Worm (Caenorhabditis elegans) whole organism, mixed stage, embryonic: ENCODE data around the gene erfa-3.

Experiments used
- ceh-43 ChIP-seq: fragments of 200-800 bp; sonication (Bioruptor generic); optimal IDR thresholded peaks from 2 replicates; lab custom pipeline; 2018; ENCODE audit warnings: mild to moderate bottlenecking, missing genetic modification characterization, moderate library complexity, missing compliant biosample characterization
- lin-13 ChIP-seq: fragments of 150-350 bp; optimal IDR thresholded peaks from 2 replicates; lab custom pipeline; 2014; ENCODE audit warnings: missing biosample characterization, missing genetic modification characterization
- nhr-12 ChIP-seq: fragments of 150-350 bp; optimal IDR thresholded peaks from 2 replicates; lab custom pipeline; 2014; ENCODE audit warnings: missing biosample characterization, missing genetic modification characterization
- nhr-237 ChIP-seq: fragments of 150-350 bp; optimal IDR thresholded peaks from 2 replicates; lab custom pipeline; 2014; ENCODE audit warnings: missing biosample characterization, missing genetic modification characterization
- pha-4 ChIP-seq: fragments of 150-350 bp; optimal IDR thresholded peaks from 2 replicates; lab custom pipeline; 2018; ENCODE audit warnings: missing biosample characterization, missing genetic modification reagents, missing genetic modification characterization
- unc-62 ChIP-seq: fragments of 150-350 bp; optimal IDR thresholded peaks from 2 replicates; lab custom pipeline; 2014; ENCODE audit warnings: missing biosample characterization, missing genetic modification reagents, missing genetic modification characterization

DNA sequence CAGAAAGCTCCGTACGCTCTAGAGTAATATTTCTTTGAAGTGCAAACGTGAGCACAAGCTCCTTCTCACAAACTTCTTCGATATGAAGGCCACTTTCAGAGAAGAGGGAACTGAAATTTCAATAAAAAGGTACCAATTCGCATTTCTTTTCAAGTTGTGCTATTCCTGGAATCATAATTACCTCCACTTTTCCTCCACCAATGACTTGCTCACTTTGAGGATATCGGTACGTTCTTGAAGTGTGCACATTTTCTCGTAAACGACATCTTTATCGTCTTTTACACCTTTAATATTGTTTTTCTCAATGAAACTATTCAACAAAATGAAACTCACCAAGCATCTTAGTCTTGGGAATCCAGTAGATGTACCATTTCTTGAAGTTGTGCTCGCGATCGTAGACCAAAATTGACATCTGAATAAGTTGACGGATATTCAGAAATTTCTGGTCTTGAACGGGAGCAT lies 6.4 kb upstream of the erfa-3 start, which contains the start of gene scb-1:
- TF ChIP-seq lin-13 (tag; lab: Kevin White, UChicago) (no peak), ceh-43 (GFP tag; lab: Kevin White, UChicago) (no peak), pha-4 (tag; lab: Kevin White, UChicago) (no peak), nhr-237 (tag; lab: Kevin White, UChicago) (no peak), nhr-12 (no peak), unc-62 (GFP tag; lab: Kevin White, UChicago) (no peak)
